Fruit fly (Drosophila melanogaster): ENCODE measurements around the gene nol.

DNA sequence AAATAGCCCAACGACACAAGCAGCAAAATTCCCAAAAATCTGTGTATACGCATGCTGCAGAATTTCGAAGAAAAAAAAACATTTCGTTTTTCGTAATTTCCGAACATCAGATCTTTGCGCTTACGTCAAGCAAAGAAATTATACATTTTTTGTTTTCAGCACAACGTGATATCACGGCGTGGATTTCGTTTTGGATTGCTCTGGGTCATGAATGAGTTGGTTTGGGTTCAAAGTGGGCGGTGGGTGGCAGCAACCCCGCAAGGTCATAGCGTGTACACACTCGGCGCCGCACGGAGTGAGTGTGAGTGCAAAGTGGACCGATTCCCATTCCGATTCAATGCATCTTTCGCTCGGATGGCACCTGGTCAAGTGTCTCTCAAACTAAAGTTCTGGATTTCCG, 5.8 kb upstream of the nol start:
- TF ChIP-seq CG7368 (GFP tag; optimal IDR thresholded peaks at IDR 0.05) (no peak), CG16779 (tag; optimal IDR thresholded peaks at IDR 0.05) (no peak)

All from whole organism, prepupa.